Worm (Caenorhabditis elegans) whole organism, mixed stage, embryonic: ENCODE data around the gene catp-4.

Experiments used
- M03D4.4 ChIP-seq: sonication (generic microtip); optimal IDR thresholded peaks from 2 replicates; lab custom pipeline; 2017; ENCODE audit warnings: mild to moderate bottlenecking, missing genetic modification characterization, missing compliant biosample characterization
- bed-3 ChIP-seq: fragments of 200-800 bp; sonication (Bioruptor generic); optimal IDR thresholded peaks from 3 replicates; lab custom pipeline; 2018; ENCODE audit warnings: mild to moderate bottlenecking, missing genetic modification characterization, moderate library complexity, missing compliant biosample characterization
- blmp-1 ChIP-seq: fragments of 150-350 bp; optimal IDR thresholded peaks from 2 replicates; lab custom pipeline; 2014; ENCODE audit warnings: missing biosample characterization, missing genetic modification characterization
- ceh-39 ChIP-seq: fragments of 150-350 bp; optimal IDR thresholded peaks from 2 replicates; lab custom pipeline; 2014; ENCODE audit warnings: missing biosample characterization, missing genetic modification characterization
- ceh-43 ChIP-seq: fragments of 200-800 bp; sonication (Bioruptor generic); optimal IDR thresholded peaks from 2 replicates; lab custom pipeline; 2018; ENCODE audit warnings: mild to moderate bottlenecking, missing genetic modification characterization, moderate library complexity, missing compliant biosample characterization
- ceh-83 ChIP-seq: fragments of 200-800 bp; sonication (Bioruptor generic); optimal IDR thresholded peaks from 2 replicates; lab custom pipeline; 2018; ENCODE audit warnings: mild to moderate bottlenecking, missing genetic modification characterization, missing compliant biosample characterization
- ces-1 ChIP-seq: fragments of 150-350 bp; optimal IDR thresholded peaks from 2 replicates; lab custom pipeline; 2014; ENCODE audit warnings: missing biosample characterization, missing genetic modification reagents, missing genetic modification characterization
- cnd-1 ChIP-seq: fragments of 200-800 bp; sonication (Bioruptor generic); optimal IDR thresholded peaks from 2 replicates; lab custom pipeline; 2018; ENCODE audit warnings: mild to moderate bottlenecking, missing genetic modification characterization, missing compliant biosample characterization
- drap-1 ChIP-seq: fragments of 200-800 bp; sonication (Bioruptor generic); optimal IDR thresholded peaks from 3 replicates; lab custom pipeline; 2018; ENCODE audit warnings: mild to moderate bottlenecking, missing genetic modification characterization, missing compliant biosample characterization
- elt-1 ChIP-seq: sonication (generic microtip); optimal IDR thresholded peaks from 2 replicates; lab custom pipeline; 2017; ENCODE audit warnings: missing genetic modification characterization, mild to moderate bottlenecking, missing compliant biosample characterization, antibody characterized with exemption, moderate library complexity, borderline replicate concordance; ENCODE audit not compliant: insufficient read depth
- elt-3 ChIP-seq: fragments of 150-350 bp; optimal IDR thresholded peaks from 2 replicates; lab custom pipeline; 2014; ENCODE audit warnings: missing biosample characterization, missing genetic modification characterization
- flh-1 ChIP-seq: fragments of 200-800 bp; sonication (Bioruptor generic); optimal IDR thresholded peaks from 2 replicates; lab custom pipeline; 2018; ENCODE audit warnings: mild to moderate bottlenecking, missing genetic modification characterization, moderate library complexity, missing compliant biosample characterization
- ham-2 ChIP-seq: fragments of 200-800 bp; sonication (Bioruptor generic); optimal IDR thresholded peaks from 2 replicates; lab custom pipeline; 2018; ENCODE audit warnings: mild to moderate bottlenecking, missing genetic modification characterization, missing compliant biosample characterization
- lin-13 ChIP-seq: fragments of 150-350 bp; optimal IDR thresholded peaks from 2 replicates; lab custom pipeline; 2014; ENCODE audit warnings: missing biosample characterization, missing genetic modification characterization
- lin-32 ChIP-seq: fragments of 200-800 bp; sonication (Bioruptor generic); optimal IDR thresholded peaks from 2 replicates; lab custom pipeline; 2018; ENCODE audit warnings: mild to moderate bottlenecking, missing genetic modification characterization, missing compliant biosample characterization
- lsy-2 ChIP-seq: fragments of 150-350 bp; optimal IDR thresholded peaks from 2 replicates; lab custom pipeline; 2014; ENCODE audit warnings: missing biosample characterization, missing genetic modification characterization
- mab-5 ChIP-seq: fragments of 150-350 bp; optimal IDR thresholded peaks from 2 replicates; lab custom pipeline; 2014; ENCODE audit warnings: missing biosample characterization, missing genetic modification characterization
- mep-1 ChIP-seq: fragments of 150-350 bp; optimal IDR thresholded peaks from 2 replicates; lab custom pipeline; 2017; ENCODE audit warnings: missing biosample characterization, missing genetic modification reagents, missing genetic modification characterization, inconsistent platforms
- mls-2 ChIP-seq: sonication (generic microtip); optimal IDR thresholded peaks from 2 replicates; lab custom pipeline; 2016; ENCODE audit warnings: mild to moderate bottlenecking, missing genetic modification characterization, moderate library complexity, missing compliant biosample characterization
- nhr-12 ChIP-seq: fragments of 150-350 bp; optimal IDR thresholded peaks from 2 replicates; lab custom pipeline; 2014; ENCODE audit warnings: missing biosample characterization, missing genetic modification characterization
- nhr-2 ChIP-seq: fragments of 150-350 bp; optimal IDR thresholded peaks from 2 replicates; lab custom pipeline; 2014; ENCODE audit warnings: missing biosample characterization, missing genetic modification characterization
- nhr-237 ChIP-seq: fragments of 150-350 bp; optimal IDR thresholded peaks from 2 replicates; lab custom pipeline; 2014; ENCODE audit warnings: missing biosample characterization, missing genetic modification characterization
- nhr-28 ChIP-seq: fragments of 150-350 bp; optimal IDR thresholded peaks from 2 replicates; lab custom pipeline; 2014; ENCODE audit warnings: missing biosample characterization, missing genetic modification characterization
- sem-2 ChIP-seq: fragments of 200-800 bp; sonication (Bioruptor generic); optimal IDR thresholded peaks from 2 replicates; lab custom pipeline; 2018; ENCODE audit warnings: mild to moderate bottlenecking, missing genetic modification characterization, missing compliant biosample characterization
- snpc-4 ChIP-seq: fragments of 150-350 bp; optimal IDR thresholded peaks from 2 replicates; lab custom pipeline; 2014; ENCODE audit warnings: missing biosample characterization, missing genetic modification characterization
- sptf-1 ChIP-seq: sonication (generic microtip); optimal IDR thresholded peaks from 2 replicates; lab custom pipeline; 2017; ENCODE audit warnings: mild to moderate bottlenecking, missing genetic modification characterization, moderate library complexity, missing compliant biosample characterization
- tbx-8 ChIP-seq: fragments of 200-800 bp; sonication (Bioruptor generic); optimal IDR thresholded peaks from 2 replicates; lab custom pipeline; 2018; ENCODE audit warnings: mild to moderate bottlenecking, missing genetic modification characterization, moderate library complexity, missing compliant biosample characterization
- unc-120 ChIP-seq: sonication (generic microtip); optimal IDR thresholded peaks from 2 replicates; lab custom pipeline; 2017; ENCODE audit warnings: missing genetic modification characterization, missing compliant biosample characterization; ENCODE audit not compliant: poor library complexity, severe bottlenecking
- unc-39 ChIP-seq: fragments of 150-350 bp; optimal IDR thresholded peaks from 2 replicates; lab custom pipeline; 2014; ENCODE audit warnings: missing biosample characterization, missing genetic modification characterization
- unc-62 ChIP-seq: fragments of 150-350 bp; optimal IDR thresholded peaks from 2 replicates; lab custom pipeline; 2014; ENCODE audit warnings: missing biosample characterization, missing genetic modification reagents, missing genetic modification characterization
- zip-8 ChIP-seq: fragments of 150-350 bp; optimal IDR thresholded peaks from 2 replicates; lab custom pipeline; 2014; ENCODE audit warnings: missing biosample characterization, missing genetic modification characterization
- ztf-11 ChIP-seq: fragments of 150-350 bp; optimal IDR thresholded peaks from 2 replicates; lab custom pipeline; 2014; ENCODE audit warnings: missing biosample characterization, missing genetic modification characterization

The catp-4 gene

ce11 chrII:14593281-14593680 lies at the start of gene catp-4:
Gene catp-4, plus strand, starts transcription at chrII:14593581.
- TF ChIP-seq ztf-11 (no peak), elt-1 (tag; lab: Kevin White, UChicago) (no peak), ces-1 (GFP tag; lab: Kevin White, UChicago) (no peak), ceh-39 (tag; lab: Kevin White, UChicago) (no peak), blmp-1 (tag; lab: Kevin White, UChicago) (no peak), elt-3 (tag; lab: Kevin White, UChicago) (no peak), M03D4.4 (tag; lab: Kevin White, UChicago) (no peak), snpc-4 (tag; lab: Kevin White, UChicago) (no peak), drap-1 (GFP tag; lab: Kevin White, UChicago) (no peak), sem-2 (GFP tag; lab: Kevin White, UChicago) (no peak), sptf-1 (tag; lab: Kevin White, UChicago) (no peak), lin-13 (no peak), cnd-1 (tag; lab: Kevin White, UChicago) (no peak), lsy-2 (no peak), unc-62 (GFP tag; lab: Kevin White, UChicago) (no peak), ceh-83 (GFP tag; lab: Kevin White, UChicago) (no peak), unc-39 (tag; lab: Kevin White, UChicago) (no peak), nhr-2 (no peak), nhr-28 (tag; lab: Kevin White, UChicago) (no peak)

ce11 chrII:14548691-14549090 lies 44.7 kb upstream of the catp-4 start, which contains the start of gene gcy-29:
Gene gcy-29, minus strand, starts transcription at chrII:14548791.
- TF ChIP-seq lin-13 (no peak), nhr-28 (tag; lab: Kevin White, UChicago) (no peak), ham-2 (no peak), flh-1 (GFP tag; lab: Kevin White, UChicago) (no peak), unc-120 (tag; lab: Kevin White, UChicago) (no peak), mab-5 (tag; lab: Kevin White, UChicago) (no peak), sem-2 (GFP tag; lab: Kevin White, UChicago) (no peak), zip-8 (tag; lab: Kevin White, UChicago) (no peak), lsy-2 (no peak), drap-1 (GFP tag; lab: Kevin White, UChicago) (no peak), ceh-43 (GFP tag; lab: Kevin White, UChicago) (no peak), unc-62 (GFP tag; lab: Kevin White, UChicago) (no peak), cnd-1 (tag; lab: Kevin White, UChicago) (no peak), lin-32 (GFP tag; lab: Kevin White, UChicago) (no peak), nhr-12 (tag; lab: Kevin White, UChicago) (no peak), unc-39 (tag; lab: Kevin White, UChicago) (no peak), mls-2 (tag; lab: Kevin White, UChicago) (no peak), mep-1 (tag; lab: Kevin White, UChicago) (no peak)

- no peak for TF ChIP-seq nhr-237 (tag; lab: Kevin White, UChicago)
- TF ChIP-seq mep-1 (tag; lab: Kevin White, UChicago): no peak
- TF ChIP-seq snpc-4 (tag; lab: Kevin White, UChicago): no peak
- no peak for TF ChIP-seq unc-120 (tag; lab: Kevin White, UChicago)
- TF ChIP-seq tbx-8: no peak
- TF ChIP-seq ceh-43 (GFP tag; lab: Kevin White, UChicago): no peak
- no peak for TF ChIP-seq sptf-1 (tag; lab: Kevin White, UChicago)
- no peak for TF ChIP-seq zip-8 (tag; lab: Kevin White, UChicago)
- TF ChIP-seq drap-1 (GFP tag; lab: Kevin White, UChicago): no peak
- no peak for TF ChIP-seq lsy-2
- TF ChIP-seq M03D4.4 (tag; lab: Kevin White, UChicago): no peak
- no peak for TF ChIP-seq lin-32 (GFP tag; lab: Kevin White, UChicago)
- TF ChIP-seq unc-62 (GFP tag; lab: Kevin White, UChicago): no peak
- TF ChIP-seq nhr-28 (tag; lab: Kevin White, UChicago): no peak
- TF ChIP-seq nhr-12 (tag; lab: Kevin White, UChicago): no peak
- no peak for TF ChIP-seq mab-5 (tag; lab: Kevin White, UChicago)
- no peak for TF ChIP-seq ztf-11
- TF ChIP-seq bed-3: no peak
- no peak for TF ChIP-seq elt-3 (tag; lab: Kevin White, UChicago)
These were observed 42.8 kb upstream of the catp-4 start, which contains the start of gene nlp-41 for ce11 chrII:14550613-14551012. Gene nlp-41, plus strand, starts transcription at chrII:14550913.

- TF ChIP-seq ces-1 (GFP tag; lab: Kevin White, UChicago): peak; percentile 30
- TF ChIP-seq elt-3 (tag; lab: Kevin White, UChicago): no peak
These were observed 38.4 kb upstream of the catp-4 start for ce11 chrII:14555019-14555418.
